Worm (Caenorhabditis elegans) whole organism, young adult: ENCODE results near the gene rpl-38.

Source experiments
- B0019.2 ChIP-seq: fragments of 200-800 bp; sonication (Bioruptor generic); conservative IDR thresholded peaks from 2 replicates; pipeline ENCODE4 v1.3.6; 2022; ENCODE audit warnings: missing genetic modification reagents, missing genetic modification characterization, missing compliant biosample characterization
- C17E4.6 ChIP-seq: fragments of 200-800 bp; sonication (Bioruptor generic); IDR thresholded peaks from 2 replicates; pipeline ENCODE4 v1.3.6; 2022; ENCODE audit warnings: missing genetic modification reagents, missing genetic modification characterization, missing compliant biosample characterization
- D2030.7 ChIP-seq: fragments of 200-800 bp; sonication (Bioruptor generic); IDR thresholded peaks from 2 replicates; pipeline ENCODE4 v1.3.6; 2022; ENCODE audit warnings: missing genetic modification reagents, missing genetic modification characterization, missing compliant biosample characterization
- F10E7.11 ChIP-seq: sonication (generic microtip); optimal IDR thresholded peaks from 2 replicates; lab custom pipeline; 2017; ENCODE audit warnings: mild to moderate bottlenecking, missing genetic modification characterization, moderate library complexity, missing compliant biosample characterization
- F33H1.4 ChIP-seq: fragments of 200-800 bp; sonication (Bioruptor generic); IDR thresholded peaks from 2 replicates; pipeline ENCODE4 v1.3.6; 2022; ENCODE audit warnings: missing genetic modification reagents, missing genetic modification characterization, missing compliant biosample characterization
- F37B4.10 ChIP-seq: fragments of 200-800 bp; sonication (Bioruptor generic); IDR thresholded peaks from 2 replicates; pipeline ENCODE4 v1.3.6; 2022; ENCODE audit warnings: missing genetic modification characterization, missing compliant biosample characterization
- F39B2.1 ChIP-seq: fragments of 200-800 bp; sonication (Bioruptor generic); IDR thresholded peaks from 2 replicates; pipeline ENCODE4 v1.3.6; 2022; ENCODE audit warnings: missing genetic modification reagents, missing genetic modification characterization, missing compliant biosample characterization
- F49E8.2 ChIP-seq: sonication (generic microtip); optimal IDR thresholded peaks from 3 replicates; lab custom pipeline; 2017; ENCODE audit warnings: missing genetic modification characterization, mild to moderate bottlenecking, missing compliant biosample characterization, antibody characterized with exemption, moderate library complexity; ENCODE audit not compliant: insufficient read depth
- Y53F4B.3 ChIP-seq: fragments of 200-800 bp; sonication (Bioruptor generic); IDR thresholded peaks from 2 replicates; pipeline ENCODE4 v1.3.6; 2022; ENCODE audit warnings: missing genetic modification reagents, missing genetic modification characterization, missing compliant biosample characterization
- Y56A3A.18 ChIP-seq: fragments of 200-800 bp; sonication (Bioruptor generic); IDR thresholded peaks from 2 replicates; pipeline ENCODE4 v1.3.6; 2022; ENCODE audit warnings: missing genetic modification reagents, missing genetic modification characterization, missing compliant biosample characterization
- Y67H2A.10 ChIP-seq: fragments of 200-800 bp; sonication (Bioruptor generic); conservative IDR thresholded peaks from 2 replicates; pipeline ENCODE4 v1.3.6; 2022; ENCODE audit warnings: missing genetic modification reagents, missing genetic modification characterization, missing compliant biosample characterization
- ZK185.1 ChIP-seq: sonication (generic microtip); optimal IDR thresholded peaks from 2 replicates; lab custom pipeline; 2016; ENCODE audit warnings: mild to moderate bottlenecking, missing genetic modification characterization, missing compliant biosample characterization; ENCODE audit not compliant: poor library complexity, severe bottlenecking
- akir-1 ChIP-seq: fragments of 200-800 bp; sonication (Bioruptor generic); optimal IDR thresholded peaks from 2 replicates; lab custom pipeline; 2018; ENCODE audit warnings: mild to moderate bottlenecking, missing genetic modification characterization, moderate library complexity, missing compliant biosample characterization
- aptf-3 ChIP-seq: fragments of 200-800 bp; sonication (Bioruptor generic); IDR thresholded peaks from 2 replicates; pipeline ENCODE4 v1.3.6; 2022; ENCODE audit warnings: missing genetic modification characterization, missing compliant biosample characterization
- athp-1 ChIP-seq: sonication (generic microtip); optimal IDR thresholded peaks from 2 replicates; lab custom pipeline; 2017; ENCODE audit warnings: mild to moderate bottlenecking, missing genetic modification characterization, missing compliant biosample characterization
- attf-3 ChIP-seq: fragments of 200-800 bp; sonication (Bioruptor generic); conservative IDR thresholded peaks from 2 replicates; pipeline ENCODE4 v1.3.6; 2022; ENCODE audit warnings: missing genetic modification reagents, missing genetic modification characterization, missing compliant biosample characterization
- attf-5 ChIP-seq: fragments of 200-800 bp; sonication (Bioruptor generic); optimal IDR thresholded peaks from 2 replicates; lab custom pipeline; 2018; ENCODE audit warnings: mild to moderate bottlenecking, missing genetic modification characterization, missing compliant biosample characterization
- bed-1 ChIP-seq: fragments of 200-800 bp; sonication (Bioruptor generic); IDR thresholded peaks from 2 replicates; pipeline ENCODE4 v1.3.6; 2022; ENCODE audit warnings: missing genetic modification reagents, missing genetic modification characterization, missing compliant biosample characterization
- bed-2 ChIP-seq: fragments of 200-800 bp; sonication (Bioruptor generic); IDR thresholded peaks from 2 replicates; pipeline ENCODE4 v1.3.6; 2022; ENCODE audit warnings: missing genetic modification reagents, missing genetic modification characterization, missing compliant biosample characterization
- ccch-3 ChIP-seq: fragments of 200-800 bp; sonication (Bioruptor generic); optimal IDR thresholded peaks from 2 replicates; lab custom pipeline; 2018; ENCODE audit warnings: mild to moderate bottlenecking, missing genetic modification characterization, missing compliant biosample characterization
- ceh-100 ChIP-seq: fragments of 200-800 bp; sonication (Bioruptor generic); IDR thresholded peaks from 2 replicates; pipeline ENCODE4 v1.3.6; 2022; ENCODE audit warnings: missing genetic modification reagents, missing genetic modification characterization, missing compliant biosample characterization
- ceh-27 ChIP-seq: fragments of 200-800 bp; sonication (Bioruptor generic); optimal IDR thresholded peaks from 2 replicates; lab custom pipeline; 2018; ENCODE audit warnings: mild to moderate bottlenecking, missing genetic modification characterization, moderate library complexity, missing compliant biosample characterization
- ceh-40 ChIP-seq: fragments of 200-800 bp; sonication (Bioruptor generic); IDR thresholded peaks from 2 replicates; pipeline ENCODE4 v1.3.6; 2022; ENCODE audit warnings: missing genetic modification characterization, missing compliant biosample characterization
- ceh-58 ChIP-seq: fragments of 200-800 bp; sonication (Bioruptor generic); IDR thresholded peaks from 2 replicates; pipeline ENCODE4 v1.3.6; 2022; ENCODE audit warnings: missing genetic modification characterization, missing compliant biosample characterization
- die-1 ChIP-seq: sonication (generic microtip); optimal IDR thresholded peaks from 2 replicates; lab custom pipeline; 2016; ENCODE audit warnings: missing genotype, mild to moderate bottlenecking, missing genetic modification characterization, missing compliant biosample characterization
- egl-44 ChIP-seq: fragments of 200-800 bp; sonication (Bioruptor generic); IDR thresholded peaks from 2 replicates; pipeline ENCODE4 v1.3.6; 2022; ENCODE audit warnings: missing genetic modification reagents, missing genetic modification characterization, missing compliant biosample characterization
- egrh-3 ChIP-seq: fragments of 200-800 bp; sonication (Bioruptor generic); IDR thresholded peaks from 2 replicates; pipeline ENCODE4 v1.3.6; 2022; ENCODE audit warnings: missing genetic modification reagents, missing genetic modification characterization, missing compliant biosample characterization
- ekl-4 ChIP-seq: fragments of 200-800 bp; sonication (Bioruptor generic); IDR thresholded peaks from 2 replicates; pipeline ENCODE4 v1.3.6; 2022; ENCODE audit warnings: missing genetic modification reagents, missing genetic modification characterization, missing compliant biosample characterization
- ets-4 ChIP-seq: fragments of 200-800 bp; sonication (Bioruptor generic); optimal IDR thresholded peaks from 2 replicates; lab custom pipeline; 2018; ENCODE audit warnings: mild to moderate bottlenecking, missing genetic modification characterization, missing compliant biosample characterization
- him-1 ChIP-seq: sonication (generic microtip); optimal IDR thresholded peaks from 2 replicates; lab custom pipeline; 2016; ENCODE audit warnings: missing genotype, missing genetic modification reagents, missing genetic modification characterization, missing compliant biosample characterization
- hlh-26 ChIP-seq: fragments of 200-800 bp; sonication (Bioruptor generic); conservative IDR thresholded peaks from 2 replicates; pipeline ENCODE4 v1.3.6; 2022; ENCODE audit warnings: missing genetic modification reagents, missing genetic modification characterization, missing compliant biosample characterization
- hmg-1.2 ChIP-seq: fragments of 200-800 bp; sonication (Bioruptor generic); IDR thresholded peaks from 2 replicates; pipeline ENCODE4 v1.3.6; 2022; ENCODE audit warnings: missing genetic modification reagents, missing genetic modification characterization, missing compliant biosample characterization
- hrde-1 ChIP-seq: sonication (generic microtip); optimal IDR thresholded peaks from 2 replicates; lab custom pipeline; 2016; ENCODE audit warnings: missing genetic modification characterization, mild to moderate bottlenecking, missing compliant biosample characterization, moderate library complexity, missing genotype, missing genetic modification reagents, borderline replicate concordance
- lag-1 ChIP-seq: fragments of 200-800 bp; sonication (Bioruptor generic); IDR thresholded peaks from 2 replicates; pipeline ENCODE4 v1.3.6; 2022; ENCODE audit warnings: missing genetic modification reagents, missing genetic modification characterization, missing compliant biosample characterization
- let-526 ChIP-seq: fragments of 200-800 bp; sonication (Bioruptor generic); IDR thresholded peaks from 2 replicates; pipeline ENCODE4 v1.3.6; 2022; ENCODE audit warnings: missing genetic modification reagents, missing genetic modification characterization, missing compliant biosample characterization
- lir-1 ChIP-seq: fragments of 200-800 bp; sonication (Bioruptor generic); conservative IDR thresholded peaks from 2 replicates; pipeline ENCODE4 v1.3.6; 2022; ENCODE audit warnings: missing genetic modification reagents, missing genetic modification characterization, missing compliant biosample characterization
- lsl-1 ChIP-seq: fragments of 200-800 bp; sonication (Bioruptor generic); optimal IDR thresholded peaks from 2 replicates; lab custom pipeline; 2018; ENCODE audit warnings: mild to moderate bottlenecking, missing genetic modification characterization, moderate library complexity, missing compliant biosample characterization
- madf-10 ChIP-seq: sonication (generic microtip); optimal IDR thresholded peaks from 2 replicates; lab custom pipeline; 2016; ENCODE audit warnings: mild to moderate bottlenecking, missing genetic modification characterization, missing compliant biosample characterization
- mcd-1 ChIP-seq: fragments of 200-800 bp; sonication (Bioruptor generic); IDR thresholded peaks from 2 replicates; pipeline ENCODE4 v1.3.6; 2022; ENCODE audit warnings: missing genetic modification reagents, missing genetic modification characterization, missing compliant biosample characterization
- nfyb-1 ChIP-seq: fragments of 200-800 bp; sonication (Bioruptor generic); IDR thresholded peaks from 2 replicates; pipeline ENCODE4 v1.3.6; 2022; ENCODE audit warnings: missing genetic modification reagents, missing genetic modification characterization, missing compliant biosample characterization
- nhr-80 ChIP-seq: sonication (generic microtip); optimal IDR thresholded peaks from 2 replicates; lab custom pipeline; 2016; ENCODE audit warnings: missing genetic modification characterization, missing compliant biosample characterization
- rcor-1 ChIP-seq: fragments of 200-800 bp; sonication (Bioruptor generic); IDR thresholded peaks from 2 replicates; pipeline ENCODE4 v1.3.6; 2022; ENCODE audit warnings: missing genetic modification reagents, missing genetic modification characterization, missing compliant biosample characterization
- rec-8 ChIP-seq, 2 experiments: sonication (generic microtip); optimal IDR thresholded peaks; 2 replicates each; lab custom pipeline; 2016; ENCODE audit warnings: mild to moderate bottlenecking in 2 of 2, missing genetic modification characterization in 2 of 2, missing genetic modification reagents in 2 of 2, missing genotype in 2 of 2, missing biosample characterization in 1 of 2, missing compliant biosample characterization in 1 of 2, moderate library complexity in 1 of 2
- sea-2 ChIP-seq: fragments of 200-800 bp; sonication (Bioruptor generic); IDR thresholded peaks from 2 replicates; pipeline ENCODE4 v1.3.6; 2022; ENCODE audit warnings: missing genetic modification characterization, missing compliant biosample characterization
- snpc-1.3 ChIP-seq: sonication (generic microtip); optimal IDR thresholded peaks from 2 replicates; lab custom pipeline; 2017; ENCODE audit warnings: missing genetic modification characterization, mild to moderate bottlenecking, missing compliant biosample characterization, antibody characterized with exemption, moderate library complexity, missing genotype, missing genetic modification reagents; ENCODE audit not compliant: insufficient read depth
- tlf-1 ChIP-seq: fragments of 200-800 bp; sonication (Bioruptor generic); optimal IDR thresholded peaks from 2 replicates; lab custom pipeline; 2018; ENCODE audit warnings: mild to moderate bottlenecking, missing genetic modification characterization, missing compliant biosample characterization
- zim-3 ChIP-seq: sonication (generic microtip); optimal IDR thresholded peaks from 2 replicates; lab custom pipeline; 2017; ENCODE audit warnings: mild to moderate bottlenecking, missing genetic modification characterization, moderate library complexity, missing compliant biosample characterization
- ztf-3 ChIP-seq: fragments of 200-800 bp; sonication (Bioruptor generic); optimal IDR thresholded peaks from 2 replicates; lab custom pipeline; 2018; ENCODE audit warnings: mild to moderate bottlenecking, missing genetic modification characterization, missing compliant biosample characterization
- ztf-6 ChIP-seq: fragments of 200-800 bp; sonication (Bioruptor generic); IDR thresholded peaks from 2 replicates; pipeline ENCODE4 v1.3.6; 2022; ENCODE audit warnings: missing genetic modification reagents, missing genetic modification characterization, missing compliant biosample characterization

rpl-38 gene

DNA sequence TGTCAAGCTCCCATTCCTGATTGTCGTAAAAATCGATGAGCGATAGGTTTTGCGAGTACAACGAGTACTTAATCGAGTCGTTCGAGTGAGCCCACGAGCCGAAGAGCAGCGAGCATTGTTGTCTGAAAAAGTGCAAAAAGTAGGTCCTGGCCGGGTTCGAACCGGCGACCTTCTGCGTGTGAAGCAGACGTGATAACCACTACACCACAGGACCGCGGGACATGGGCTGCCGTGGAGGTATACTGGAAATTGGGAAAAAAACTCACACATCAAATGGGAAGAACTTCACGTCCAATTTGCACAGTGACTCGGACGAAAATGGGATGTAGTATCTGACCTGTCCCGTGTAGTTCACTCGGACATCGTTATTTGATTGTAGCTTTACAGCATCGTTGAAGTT, 3.4 kb downstream of the rpl-38 start:
- no peak for TF ChIP-seq hlh-26
- no peak for TF ChIP-seq C17E4.6 (GFP tag; lab: Robert Waterston, UW)
- TF ChIP-seq ceh-58 (GFP tag; lab: Robert Waterston, UW): no peak
- TF ChIP-seq mcd-1 (GFP tag; lab: Robert Waterston, UW): 0 out of 2 replicates have a peak, but pooled peaks have one; percentile 8
- TF ChIP-seq athp-1: no peak
- TF ChIP-seq Y56A3A.18: no peak
- TF ChIP-seq aptf-3: no peak
- no peak for TF ChIP-seq ets-4 (GFP tag; lab: Kevin White, UChicago)
- no peak; the same call in 1 of the 2 replicates for TF ChIP-seq attf-3 (GFP tag; lab: Robert Waterston, UW)
- TF ChIP-seq egl-44: no peak
- TF ChIP-seq Y53F4B.3 (GFP tag; lab: Robert Waterston, UW): no peak
- no peak for TF ChIP-seq rcor-1 (GFP tag; lab: Robert Waterston, UW)
- TF ChIP-seq ekl-4 (GFP tag; lab: Robert Waterston, UW): no peak
- TF ChIP-seq ccch-3 (GFP tag; lab: Kevin White, UChicago): no peak
- no peak for TF ChIP-seq ztf-3 (GFP tag; lab: Kevin White, UChicago)
- no peak for TF ChIP-seq F37B4.10
- no peak for TF ChIP-seq ZK185.1 (tag; lab: Kevin White, UChicago)
- TF ChIP-seq Y67H2A.10 (GFP tag; lab: Robert Waterston, UW): no peak
- no peak for TF ChIP-seq F10E7.11
- TF ChIP-seq F39B2.1 (GFP tag; lab: Robert Waterston, UW): no peak
- TF ChIP-seq tlf-1: no peak
- no peak for TF ChIP-seq B0019.2 (GFP tag; lab: Robert Waterston, UW)
- TF ChIP-seq die-1 (tag; lab: Kevin White, UChicago): peak; percentile 40
- TF ChIP-seq D2030.7 (GFP tag; lab: Robert Waterston, UW): peak; percentile 66
- no peak for TF ChIP-seq nfyb-1
- no peak for TF ChIP-seq akir-1
- peak; percentile 40 for TF ChIP-seq lsl-1 (GFP tag; lab: Kevin White, UChicago)
- TF ChIP-seq ceh-40: no peak
- TF ChIP-seq lag-1 (GFP tag; lab: Robert Waterston, UW): no peak
- no peak for TF ChIP-seq attf-5 (GFP tag; lab: Kevin White, UChicago)
- peak; percentile 54; the same call in 1 of the 2 replicates for TF ChIP-seq F33H1.4 (GFP tag; lab: Robert Waterston, UW)
- peak; percentile 41; the same call in 1 of the 2 replicates for TF ChIP-seq hmg-1.2 (GFP tag; lab: Robert Waterston, UW)
- peak; percentile 39 for TF ChIP-seq ceh-27
- no peak for TF ChIP-seq hrde-1 (tag; lab: Kevin White, UChicago)
- TF ChIP-seq F49E8.2: peak; percentile 22
- peak; percentile 54 for TF ChIP-seq zim-3 (tag; lab: Kevin White, UChicago)
- TF ChIP-seq him-1 (tag; lab: Kevin White, UChicago): peak; percentile 65
- no peak for TF ChIP-seq let-526 (GFP tag; lab: Robert Waterston, UW)
- TF ChIP-seq lir-1 (GFP tag; lab: Robert Waterston, UW): no peak
- no peak for TF ChIP-seq ztf-6 (GFP tag; lab: Robert Waterston, UW)
- no peak for TF ChIP-seq bed-2
- TF ChIP-seq egrh-3 (GFP tag; lab: Robert Waterston, UW): no peak
- no peak for TF ChIP-seq madf-10 (tag; lab: Kevin White, UChicago)
- TF ChIP-seq ceh-100 (GFP tag; lab: Robert Waterston, UW): no peak
- TF ChIP-seq sea-2 (GFP tag; lab: Robert Waterston, UW): no peak
- TF ChIP-seq bed-1 (GFP tag; lab: Robert Waterston, UW): no peak
- no peak for TF ChIP-seq snpc-1.3
- TF ChIP-seq rec-8 (tag; optimal IDR thresholded peaks at IDR 0.05; lab: Kevin White, UChicago): no peak
- peak; percentile 17 for TF ChIP-seq nhr-80 (tag; lab: Kevin White, UChicago)
